Fruit fly (Drosophila melanogaster) whole organism, embryonic: ENCODE measurements around the gene CG31639.

Experiments used
- Abd-B ChIP-seq: fragments of 200-800 bp; sonication (Bioruptor generic); optimal IDR thresholded peaks from 2 replicates; lab custom pipeline; 2018; ENCODE audit warnings: missing biosample characterization, mild to moderate bottlenecking, missing genetic modification characterization, moderate library complexity
- Adf1 ChIP-seq: fragments of 200-800 bp; sonication (Bioruptor generic); IDR thresholded peaks from 2 replicates; pipeline ENCODE4 v1.3.6; 2022; ENCODE audit warnings: missing biosample characterization, missing genetic modification characterization
- Atf-2 ChIP-seq: fragments of 200-800 bp; sonication (Bioruptor generic); optimal IDR thresholded peaks from 2 replicates; lab custom pipeline; 2016; ENCODE audit warnings: missing biosample characterization, missing genetic modification characterization
- BEAF-32 ChIP-seq: fragments of 200-800 bp; sonication (Bioruptor generic); optimal IDR thresholded peaks from 3 replicates; lab custom pipeline; 2017; ENCODE audit warnings: missing biosample characterization, missing genetic modification characterization, mild to moderate bottlenecking, moderate library complexity, missing genetic modification reagents
- CG10366 ChIP-seq: fragments of 200-800 bp; sonication (Bioruptor generic); IDR thresholded peaks from 2 replicates; pipeline ENCODE4 v1.3.6; 2022; ENCODE audit warnings: missing biosample characterization, missing genetic modification characterization
- CG11504 ChIP-seq: fragments of 200-800 bp; sonication (Bioruptor generic); optimal IDR thresholded peaks from 3 replicates; lab custom pipeline; 2019; ENCODE audit warnings: missing biosample characterization, mild to moderate bottlenecking, missing genetic modification characterization, moderate library complexity
- CG13287 ChIP-seq: fragments of 200-800 bp; sonication (Bioruptor generic); IDR thresholded peaks from 2 replicates; pipeline ENCODE4 v1.3.6; 2022; ENCODE audit warnings: missing biosample characterization, missing genetic modification characterization; ENCODE audit not compliant: partially characterized antibody
- CG14050 ChIP-seq: fragments of 200-800 bp; sonication (Bioruptor generic); IDR thresholded peaks from 3 replicates; pipeline ENCODE4 v1.3.6; 2022; ENCODE audit warnings: missing biosample characterization, missing genetic modification characterization
- CG18011 ChIP-seq: fragments of 200-800 bp; sonication (Bioruptor generic); optimal IDR thresholded peaks from 2 replicates; lab custom pipeline; 2017; ENCODE audit warnings: missing biosample characterization, missing genetic modification characterization, mild to moderate bottlenecking, moderate library complexity, missing genotype
- CG1832 ChIP-seq: fragments of 200-800 bp; sonication (Bioruptor generic); optimal IDR thresholded peaks from 2 replicates; lab custom pipeline; 2017; ENCODE audit warnings: missing biosample characterization, mild to moderate bottlenecking, missing genetic modification characterization, inconsistent platforms
- CG4424 ChIP-seq: fragments of 200-800 bp; sonication (Bioruptor generic); optimal IDR thresholded peaks from 3 replicates; lab custom pipeline; 2016; ENCODE audit warnings: missing biosample characterization, missing genetic modification characterization
- CG7556 ChIP-seq: fragments of 200-800 bp; sonication (Bioruptor generic); optimal IDR thresholded peaks from 2 replicates; lab custom pipeline; 2017; ENCODE audit warnings: missing biosample characterization, mild to moderate bottlenecking, missing genetic modification characterization
- CG7928 ChIP-seq: fragments of 200-800 bp; sonication (Bioruptor generic); optimal IDR thresholded peaks from 2 replicates; lab custom pipeline; 2017; ENCODE audit warnings: missing biosample characterization, mild to moderate bottlenecking, missing genetic modification characterization
- CG9727 ChIP-seq: fragments of 200-800 bp; sonication (Bioruptor generic); optimal IDR thresholded peaks from 3 replicates; lab custom pipeline; 2017; ENCODE audit warnings: missing biosample characterization, mild to moderate bottlenecking, missing genetic modification characterization
- CG9876 ChIP-seq: fragments of 200-800 bp; sonication (Bioruptor generic); optimal IDR thresholded peaks from 2 replicates; lab custom pipeline; 2016; ENCODE audit warnings: missing biosample characterization, missing genetic modification characterization
- CoRest ChIP-seq: fragments of 200-800 bp; sonication (Bioruptor generic); optimal IDR thresholded peaks from 3 replicates; lab custom pipeline; 2018; ENCODE audit warnings: missing biosample characterization, mild to moderate bottlenecking, missing genetic modification characterization, moderate library complexity
- Dek ChIP-seq: fragments of 200-800 bp; sonication (Bioruptor generic); optimal IDR thresholded peaks from 3 replicates; lab custom pipeline; 2019; ENCODE audit warnings: missing biosample characterization, mild to moderate bottlenecking, missing genetic modification characterization, moderate library complexity
- Ets97D ChIP-seq: fragments of 200-800 bp; sonication (Bioruptor generic); optimal IDR thresholded peaks from 3 replicates; lab custom pipeline; 2016; ENCODE audit warnings: missing biosample characterization, missing genetic modification characterization
- Fer3 ChIP-seq: fragments of 200-800 bp; sonication (Bioruptor generic); optimal IDR thresholded peaks from 2 replicates; lab custom pipeline; 2018; ENCODE audit warnings: missing biosample characterization, mild to moderate bottlenecking, missing genetic modification characterization, moderate library complexity
- Hmr ChIP-seq: fragments of 200-800 bp; sonication (Bioruptor generic); optimal IDR thresholded peaks from 3 replicates; lab custom pipeline; 2017; ENCODE audit warnings: mild to moderate bottlenecking, missing biosample characterization, missing genetic modification reagents, missing genetic modification characterization
- Hr51 ChIP-seq, 2 experiments: fragments of 200-800 bp; sonication (Bioruptor generic); optimal IDR thresholded peaks; 2 replicates in 1 of 2; 3 replicates in 1 of 2; lab custom pipeline; 2016 to 2018; ENCODE audit warnings: missing biosample characterization in 2 of 2, missing genetic modification characterization in 2 of 2, mild to moderate bottlenecking in 1 of 2, moderate library complexity in 1 of 2
- NC2β ChIP-seq: fragments of 200-800 bp; sonication (Bioruptor generic); optimal IDR thresholded peaks from 2 replicates; lab custom pipeline; 2016; ENCODE audit warnings: missing biosample characterization, missing genetic modification characterization
- Opbp ChIP-seq: fragments of 200-800 bp; sonication (Bioruptor generic); IDR thresholded peaks from 3 replicates; pipeline ENCODE4 v1.3.6; 2022; ENCODE audit warnings: missing biosample characterization, missing genetic modification characterization; ENCODE audit not compliant: partially characterized antibody
- Ptx1 ChIP-seq: fragments of 200-800 bp; sonication (Bioruptor generic); IDR thresholded peaks from 2 replicates; pipeline ENCODE4 v1.3.6; 2022; ENCODE audit warnings: missing biosample characterization, missing genetic modification characterization
- Side ChIP-seq: fragments of 200-800 bp; sonication (Bioruptor generic); optimal IDR thresholded peaks from 2 replicates; lab custom pipeline; 2016; ENCODE audit warnings: missing biosample characterization, missing genetic modification characterization
- Sin3A ChIP-seq: fragments of >200 bp; optimal IDR thresholded peaks from 2 replicates; lab custom pipeline; 2018
- Sox102F ChIP-seq: fragments of 200-800 bp; sonication (Bioruptor generic); optimal IDR thresholded peaks from 2 replicates; lab custom pipeline; 2018; ENCODE audit warnings: missing biosample characterization, mild to moderate bottlenecking, missing genetic modification characterization, moderate library complexity
- Spps ChIP-seq: fragments of 200-800 bp; sonication (Bioruptor generic); optimal IDR thresholded peaks from 2 replicates; lab custom pipeline; 2018; ENCODE audit warnings: missing biosample characterization, mild to moderate bottlenecking, missing genetic modification characterization
- Xrp1 ChIP-seq: fragments of 200-800 bp; sonication (Bioruptor generic); IDR thresholded peaks from 2 replicates; pipeline ENCODE4 v1.3.6; 2022; ENCODE audit warnings: missing biosample characterization, missing genetic modification characterization
- ato ChIP-seq: fragments of 200-800 bp; sonication (Bioruptor generic); IDR thresholded peaks from 2 replicates; pipeline ENCODE4 v1.3.6; 2022; ENCODE audit warnings: missing biosample characterization, missing genetic modification characterization; ENCODE audit not compliant: partially characterized antibody
- cas ChIP-seq: fragments of 200-800 bp; sonication (Bioruptor generic); IDR thresholded peaks from 2 replicates; pipeline ENCODE4 v1.3.6; 2022; ENCODE audit warnings: missing biosample characterization, missing genetic modification characterization
- chif ChIP-seq, 2 experiments: fragments of 200-800 bp; sonication (Bioruptor generic); optimal IDR thresholded peaks; 3 replicates each; lab custom pipeline; 2016; ENCODE audit warnings: missing biosample characterization in 2 of 2, missing genetic modification characterization in 2 of 2
- ems ChIP-seq: fragments of 200-800 bp; sonication (Bioruptor generic); optimal IDR thresholded peaks from 3 replicates; lab custom pipeline; 2016; ENCODE audit warnings: missing biosample characterization, missing genetic modification characterization
- esg ChIP-seq: fragments of 200-800 bp; sonication (Bioruptor generic); conservative IDR thresholded peaks from 2 replicates; pipeline ENCODE4 v1.3.6; 2022; ENCODE audit warnings: missing biosample characterization, missing genetic modification characterization
- gcm2 ChIP-seq: fragments of 200-800 bp; sonication (Bioruptor generic); optimal IDR thresholded peaks from 2 replicates; lab custom pipeline; 2016; ENCODE audit warnings: missing biosample characterization, missing genetic modification characterization
- her ChIP-seq: fragments of 200-800 bp; sonication (Bioruptor generic); optimal IDR thresholded peaks from 2 replicates; lab custom pipeline; 2016; ENCODE audit warnings: missing biosample characterization, missing genetic modification characterization
- inv ChIP-seq: fragments of 200-800 bp; sonication (Bioruptor generic); IDR thresholded peaks from 2 replicates; pipeline ENCODE4 v1.3.6; 2022; ENCODE audit warnings: missing biosample characterization, missing genetic modification characterization; ENCODE audit not compliant: partially characterized antibody
- knrl ChIP-seq: fragments of 200-800 bp; sonication (Bioruptor generic); IDR thresholded peaks from 3 replicates; pipeline ENCODE4 v1.3.6; 2022; ENCODE audit warnings: missing biosample characterization, missing genetic modification characterization; ENCODE audit not compliant: partially characterized antibody
- oc ChIP-seq: fragments of 200-800 bp; sonication (Bioruptor generic); optimal IDR thresholded peaks from 2 replicates; lab custom pipeline; 2018; ENCODE audit warnings: missing biosample characterization, mild to moderate bottlenecking, missing genetic modification characterization, moderate library complexity
- p53 ChIP-seq: fragments of 200-800 bp; sonication (Bioruptor generic); optimal IDR thresholded peaks from 2 replicates; lab custom pipeline; 2016; ENCODE audit warnings: missing biosample characterization, missing genetic modification characterization
- stwl ChIP-seq: fragments of 200-800 bp; sonication (Bioruptor generic); optimal IDR thresholded peaks from 3 replicates; lab custom pipeline; 2018; ENCODE audit warnings: missing biosample characterization, mild to moderate bottlenecking, missing genetic modification characterization, moderate library complexity
- tna ChIP-seq: fragments of 200-800 bp; sonication (Bioruptor generic); IDR thresholded peaks from 2 replicates; pipeline ENCODE4 v1.3.6; 2022; ENCODE audit warnings: missing biosample characterization, missing genetic modification characterization; ENCODE audit not compliant: partially characterized antibody

Gene CG31639

dm6 chr2L:6124815-6125214, 30.1 kb downstream of the CG31639 start, which contains the start of gene Arpc4 (continued):
- TF ChIP-seq knrl (GFP tag; lab: Robert Waterston, UW) (peak; percentile 36; the same call in 1 of the 3 replicates), NC2β (GFP tag; lab: Kevin White, UChicago) (no peak), Sox102F (GFP tag; lab: Kevin White, UChicago) (no peak), Dek (peak; percentile 60), Atf-2 (GFP tag; lab: Kevin White, UChicago) (no peak), CG13287 (GFP tag; lab: Robert Waterston, UW) (no peak), Hr51 (GFP tag; optimal IDR thresholded peaks at IDR 0.05; lab: Kevin White, UChicago) (peak; percentile 39 to 54), stwl (peak; percentile 83), chif (GFP tag; optimal IDR thresholded peaks at IDR 0.05; lab: Kevin White, UChicago) (peak in 1 of 2 experiments; percentile 65), oc (no peak), CoRest (peak; percentile 55), CG11504 (no peak), CG9727 (GFP tag; lab: Kevin White, UChicago) (no peak), CG7556 (GFP tag; lab: Kevin White, UChicago) (peak; percentile 30), Xrp1 (GFP tag; lab: Robert Waterston, UW) (peak; percentile 67), CG10366 (peak; percentile 74), CG14050 (peak; percentile 67; the same call in 2 of the 3 replicates), Fer3 (tag; lab: Kevin White, UChicago) (peak; percentile 56), ato (GFP tag; lab: Robert Waterston, UW) (no peak), Spps (tag; lab: Kevin White, UChicago) (peak; percentile 27), p53 (GFP tag; lab: Kevin White, UChicago) (peak; percentile 10), CG9876 (GFP tag; lab: Kevin White, UChicago) (peak; percentile 13), Abd-B (GFP tag; lab: Kevin White, UChicago) (peak; percentile 15), inv (GFP tag; lab: Robert Waterston, UW) (no peak), esg (GFP tag; lab: Robert Waterston, UW) (peak; percentile 36; the same call in 1 of the 2 replicates), Adf1 (peak; percentile 46), CG7928 (GFP tag; lab: Kevin White, UChicago) (peak; percentile 71), her (peak; percentile 22), Ptx1 (GFP tag; lab: Robert Waterston, UW) (peak; percentile 80), ems (peak; percentile 3), CG1832 (no peak), Opbp (no peak), cas (peak; percentile 48; the same call in 1 of the 2 replicates), Side (GFP tag; lab: Kevin White, UChicago) (no peak), tna (GFP tag; lab: Robert Waterston, UW) (no peak), Ets97D (GFP tag; lab: Kevin White, UChicago) (peak; percentile 57), BEAF-32 (peak; percentile 18), CG18011 (GFP tag; lab: Kevin White, UChicago) (peak; percentile 18), gcm2 (GFP tag; lab: Kevin White, UChicago) (no peak), Hmr (GFP tag; lab: Kevin White, UChicago) (peak; percentile 68), Sin3A (lab: Kevin White, UChicago) (peak; percentile 26), CG4424 (peak; percentile 39)
